Fruit fly (Drosophila melanogaster) S2 (cell line): ENCODE data around the gene CG3817.

Experiments
- CG8478 ChIP-seq: fragments of >200 bp; optimal IDR thresholded peaks from 2 replicates; lab custom pipeline; 2018
- CTCF ChIP-seq, 2 experiments: fragments of >200 bp; optimal IDR thresholded peaks; 2 replicates each; lab custom pipeline; 2018

- TF ChIP-seq CG8478 (lab: Kevin White, UChicago) = no peak
- TF ChIP-seq CTCF (optimal IDR thresholded peaks at IDR 0.05; lab: Kevin White, UChicago) = no peak
Observed at dm6 chr3R:14917927-14918829, 19.6 kb downstream of the CG3817 start, which contains the start of gene Sdr.
